Fruit fly (Drosophila melanogaster): ENCODE data around the gene CG46459.

Gene CG46459

dm6 chr3R:10735857-10736256 is 39.4 kb downstream of the CG46459 start, which contains the start of gene tomboy20:
TSS of gene tomboy20 (minus strand) at chr3R:10735957.
- TF ChIP-seq CG8478 (optimal IDR thresholded peaks at IDR 0.05) (no peak), pan (optimal IDR thresholded peaks at IDR 0.05) (no peak), psq (optimal IDR thresholded peaks at IDR 0.05) (no peak), EcR (GFP tag; optimal IDR thresholded peaks at IDR 0.05) (no peak), Dll (optimal IDR thresholded peaks at IDR 0.05) (no peak), usp (GFP tag; optimal IDR thresholded peaks at IDR 0.05) (no peak)

dm6 chr3R:10747650-10748049 is 51.2 kb downstream of the CG46459 start:
- TF ChIP-seq CG8478 (optimal IDR thresholded peaks at IDR 0.05) (no peak), usp (GFP tag; optimal IDR thresholded peaks at IDR 0.05) (no peak)

All from whole organism.